Worm (Caenorhabditis elegans) whole organism, late embryonic: ENCODE measurements around the gene Y53F4B.5.

Source experiments
- C08G9.2 ChIP-seq: sonication (generic microtip); optimal IDR thresholded peaks from 2 replicates; lab custom pipeline; 2016; ENCODE audit warnings: mild to moderate bottlenecking, missing genetic modification characterization, moderate library complexity, missing compliant biosample characterization
- C38D4.7 ChIP-seq: fragments of 200-800 bp; sonication (Bioruptor generic); optimal IDR thresholded peaks from 2 replicates; lab custom pipeline; 2018; ENCODE audit warnings: mild to moderate bottlenecking, missing genetic modification characterization, moderate library complexity, missing compliant biosample characterization
- F13H6.1 ChIP-seq: sonication (generic microtip); optimal IDR thresholded peaks from 2 replicates; lab custom pipeline; 2016; ENCODE audit warnings: missing genetic modification characterization, missing compliant biosample characterization
- K02D7.2 ChIP-seq: sonication (generic microtip); optimal IDR thresholded peaks from 2 replicates; lab custom pipeline; 2017; ENCODE audit warnings: mild to moderate bottlenecking, missing genetic modification characterization, missing compliant biosample characterization
- K09A11.1 ChIP-seq: sonication (generic microtip); optimal IDR thresholded peaks from 2 replicates; lab custom pipeline; 2017; ENCODE audit warnings: antibody characterized with exemption, mild to moderate bottlenecking, missing genetic modification characterization, missing compliant biosample characterization; ENCODE audit not compliant: insufficient read depth
- T23F11.4 ChIP-seq: fragments of 200-800 bp; sonication (Bioruptor generic); optimal IDR thresholded peaks from 2 replicates; lab custom pipeline; 2018; ENCODE audit warnings: mild to moderate bottlenecking, missing genetic modification characterization, missing compliant biosample characterization
- Y22D7AL.16 ChIP-seq: sonication (generic microtip); optimal IDR thresholded peaks from 2 replicates; lab custom pipeline; 2016; ENCODE audit warnings: missing genetic modification characterization, missing compliant biosample characterization
- ama-1 ChIP-seq: fragments of 150-350 bp; optimal IDR thresholded peaks from 2 replicates; lab custom pipeline; 2014
- ceh-14 ChIP-seq: sonication (generic microtip); optimal IDR thresholded peaks from 2 replicates; lab custom pipeline; 2016; ENCODE audit warnings: missing genotype, missing genetic modification characterization, missing compliant biosample characterization
- ceh-18 ChIP-seq: sonication (generic microtip); optimal IDR thresholded peaks from 2 replicates; lab custom pipeline; 2016; ENCODE audit warnings: missing genetic modification characterization, missing compliant biosample characterization
- ceh-22 ChIP-seq: sonication (generic microtip); optimal IDR thresholded peaks from 2 replicates; lab custom pipeline; 2017; ENCODE audit warnings: missing biosample characterization, missing genetic modification characterization
- ceh-31 ChIP-seq: sonication (generic microtip); optimal IDR thresholded peaks from 2 replicates; lab custom pipeline; 2016; ENCODE audit warnings: missing genetic modification characterization, missing compliant biosample characterization
- ceh-34 ChIP-seq: sonication (generic microtip); optimal IDR thresholded peaks from 2 replicates; lab custom pipeline; 2016; ENCODE audit warnings: mild to moderate bottlenecking, missing genetic modification characterization, missing compliant biosample characterization
- ceh-48 ChIP-seq: sonication (generic microtip); optimal IDR thresholded peaks from 2 replicates; lab custom pipeline; 2016; ENCODE audit warnings: missing genetic modification characterization, inconsistent platforms, missing compliant biosample characterization
- ceh-9 ChIP-seq: sonication (generic microtip); optimal IDR thresholded peaks from 2 replicates; lab custom pipeline; 2016; ENCODE audit warnings: mild to moderate bottlenecking, missing genetic modification characterization, inconsistent platforms, missing compliant biosample characterization
- che-1 ChIP-seq: sonication (generic microtip); optimal IDR thresholded peaks from 2 replicates; lab custom pipeline; 2016; ENCODE audit warnings: mild to moderate bottlenecking, missing genetic modification characterization, missing compliant biosample characterization
- dmd-4 ChIP-seq: sonication (generic microtip); optimal IDR thresholded peaks from 2 replicates; lab custom pipeline; 2016; ENCODE audit warnings: borderline replicate concordance, missing genetic modification characterization, missing compliant biosample characterization
- dve-1 ChIP-seq: sonication (generic microtip); optimal IDR thresholded peaks from 2 replicates; lab custom pipeline; 2017; ENCODE audit warnings: antibody characterized with exemption, mild to moderate bottlenecking, missing genetic modification characterization, missing compliant biosample characterization
- elt-2 ChIP-seq: sonication (generic microtip); optimal IDR thresholded peaks from 2 replicates; lab custom pipeline; 2016; ENCODE audit warnings: missing genetic modification reagents, missing genetic modification characterization, missing compliant biosample characterization
- ets-4 ChIP-seq: sonication (generic microtip); optimal IDR thresholded peaks from 2 replicates; lab custom pipeline; 2016; ENCODE audit warnings: missing genetic modification characterization, missing compliant biosample characterization
- eyg-1 ChIP-seq: sonication (generic microtip); optimal IDR thresholded peaks from 2 replicates; lab custom pipeline; 2016; ENCODE audit warnings: missing genotype, missing genetic modification characterization, missing compliant biosample characterization
- fax-1 ChIP-seq: sonication (generic microtip); optimal IDR thresholded peaks from 2 replicates; lab custom pipeline; 2016; ENCODE audit warnings: missing genotype, missing genetic modification characterization, missing compliant biosample characterization
- fkh-6 ChIP-seq: sonication (generic microtip); optimal IDR thresholded peaks from 2 replicates; lab custom pipeline; 2016; ENCODE audit warnings: missing genetic modification characterization, missing compliant biosample characterization
- gmeb-2 ChIP-seq: sonication (generic microtip); optimal IDR thresholded peaks from 2 replicates; lab custom pipeline; 2016; ENCODE audit warnings: missing genetic modification characterization, inconsistent platforms, missing compliant biosample characterization
- hlh-15 ChIP-seq: sonication (generic microtip); optimal IDR thresholded peaks from 2 replicates; lab custom pipeline; 2016; ENCODE audit warnings: missing genetic modification characterization, missing compliant biosample characterization
- hlh-6 ChIP-seq: sonication (generic microtip); optimal IDR thresholded peaks from 2 replicates; lab custom pipeline; 2016; ENCODE audit warnings: missing genotype, missing genetic modification characterization, missing compliant biosample characterization
- hlh-8 ChIP-seq: sonication (generic microtip); optimal IDR thresholded peaks from 2 replicates; lab custom pipeline; 2016; ENCODE audit warnings: missing genotype, missing genetic modification characterization, missing compliant biosample characterization
- lin-11 ChIP-seq: fragments of 200-800 bp; sonication (Bioruptor generic); optimal IDR thresholded peaks from 2 replicates; lab custom pipeline; 2018; ENCODE audit warnings: mild to moderate bottlenecking, missing genetic modification characterization, missing compliant biosample characterization
- madf-2 ChIP-seq: sonication (generic microtip); optimal IDR thresholded peaks from 2 replicates; lab custom pipeline; 2017; ENCODE audit warnings: missing genetic modification characterization, missing compliant biosample characterization
- mec-3 ChIP-seq: sonication (generic microtip); optimal IDR thresholded peaks from 2 replicates; lab custom pipeline; 2016; ENCODE audit warnings: borderline replicate concordance, missing genetic modification characterization, missing compliant biosample characterization
- nfya-1 ChIP-seq: sonication (generic microtip); optimal IDR thresholded peaks from 2 replicates; lab custom pipeline; 2017; ENCODE audit warnings: missing genetic modification characterization, mild to moderate bottlenecking, missing compliant biosample characterization, antibody characterized with exemption, moderate library complexity
- nhr-232 ChIP-seq: sonication (generic microtip); optimal IDR thresholded peaks from 2 replicates; lab custom pipeline; 2016; ENCODE audit warnings: missing genetic modification characterization, missing compliant biosample characterization
- npax-4 ChIP-seq: sonication (generic microtip); optimal IDR thresholded peaks from 2 replicates; lab custom pipeline; 2016; ENCODE audit warnings: missing genetic modification characterization, missing compliant biosample characterization
- pag-3 ChIP-seq: sonication (generic microtip); optimal IDR thresholded peaks from 2 replicates; lab custom pipeline; 2016; ENCODE audit warnings: missing compliant biosample characterization, missing genetic modification characterization, borderline replicate concordance
- pat-9 ChIP-seq: fragments of 200-800 bp; sonication (Bioruptor generic); optimal IDR thresholded peaks from 2 replicates; lab custom pipeline; 2018; ENCODE audit warnings: mild to moderate bottlenecking, missing genetic modification characterization, moderate library complexity, missing compliant biosample characterization
- pha-4 ChIP-seq: fragments of 150-350 bp; optimal IDR thresholded peaks from 2 replicates; lab custom pipeline; 2018; ENCODE audit warnings: missing biosample characterization, missing genetic modification reagents, missing genetic modification characterization
- ref-2 ChIP-seq: sonication (generic microtip); optimal IDR thresholded peaks from 2 replicates; lab custom pipeline; 2016; ENCODE audit warnings: missing genetic modification characterization, missing compliant biosample characterization
- rnt-1 ChIP-seq: sonication (generic microtip); optimal IDR thresholded peaks from 2 replicates; lab custom pipeline; 2016; ENCODE audit warnings: missing genetic modification characterization, missing compliant biosample characterization
- sox-2 ChIP-seq: fragments of 200-800 bp; sonication (Bioruptor generic); IDR thresholded peaks from 2 replicates; pipeline ENCODE4 v1.3.6; 2022; ENCODE audit warnings: missing genetic modification reagents, missing genetic modification characterization, missing compliant biosample characterization
- sox-4 ChIP-seq: sonication (generic microtip); optimal IDR thresholded peaks from 2 replicates; lab custom pipeline; 2017; ENCODE audit warnings: mild to moderate bottlenecking, missing genetic modification characterization, inconsistent platforms, missing compliant biosample characterization
- tbx-2 ChIP-seq: sonication (generic microtip); optimal IDR thresholded peaks from 2 replicates; lab custom pipeline; 2016; ENCODE audit warnings: missing genetic modification characterization, missing compliant biosample characterization
- tbx-7 ChIP-seq: sonication (generic microtip); optimal IDR thresholded peaks from 2 replicates; lab custom pipeline; 2016; ENCODE audit warnings: missing genotype, missing genetic modification characterization, missing compliant biosample characterization
- ttx-3 ChIP-seq: sonication (generic microtip); optimal IDR thresholded peaks from 2 replicates; lab custom pipeline; 2016; ENCODE audit warnings: missing genetic modification reagents, missing genetic modification characterization, missing compliant biosample characterization
- unc-3 ChIP-seq, 2 experiments: fragments of 200-800 bp in 1 of 2; sonication (Bioruptor generic) in 1 of 2; sonication (generic microtip) in 1 of 2; conservative IDR thresholded peaks in 1 of 2; optimal IDR thresholded peaks in 1 of 2; 2 replicates each; pipeline versions ENCODE4 v1.3.6 to Lab custom; 2016 to 2022; ENCODE audit warnings: missing compliant biosample characterization in 2 of 2, missing genetic modification characterization in 2 of 2, missing genetic modification reagents in 1 of 2
- unc-42 ChIP-seq: sonication (generic microtip); optimal IDR thresholded peaks from 2 replicates; lab custom pipeline; 2016; ENCODE audit warnings: missing genotype, missing genetic modification characterization, missing compliant biosample characterization
- unc-55 ChIP-seq: sonication (generic microtip); optimal IDR thresholded peaks from 2 replicates; lab custom pipeline; 2017; ENCODE audit warnings: missing biosample characterization, missing genetic modification reagents, missing genetic modification characterization
- zip-5 ChIP-seq: sonication (generic microtip); optimal IDR thresholded peaks from 2 replicates; lab custom pipeline; 2016; ENCODE audit warnings: missing genetic modification characterization, missing compliant biosample characterization
- ztf-16 ChIP-seq: sonication (generic microtip); optimal IDR thresholded peaks from 2 replicates; lab custom pipeline; 2017; ENCODE audit warnings: missing genetic modification characterization, missing compliant biosample characterization

Y53F4B.5 gene

ce11 chrII:14983909-14984308 lies at the start of gene Y53F4B.5:
Gene Y53F4B.5 (minus strand): TSS chrII:14984009.
- TF ChIP-seq ceh-34 (tag; lab: Kevin White, UChicago) (no peak), dmd-4 (tag; lab: Kevin White, UChicago) (no peak), nfya-1 (tag; lab: Kevin White, UChicago) (no peak), che-1 (tag; lab: Kevin White, UChicago) (no peak), ceh-22 (tag; lab: Kevin White, UChicago) (no peak), ceh-48 (no peak), pat-9 (no peak), pha-4 (tag; lab: Kevin White, UChicago) (no peak), eyg-1 (no peak), zip-5 (tag; lab: Kevin White, UChicago) (no peak), ets-4 (tag; lab: Kevin White, UChicago) (no peak), hlh-15 (no peak), pag-3 (tag; lab: Kevin White, UChicago) (no peak), tbx-7 (tag; lab: Kevin White, UChicago) (no peak), ceh-31 (no peak), npax-4 (tag; lab: Kevin White, UChicago) (no peak), C38D4.7 (GFP tag; lab: Kevin White, UChicago) (no peak), fkh-6 (no peak), ref-2 (tag; lab: Kevin White, UChicago) (no peak)
- TF ChIP-seq, all 69 proteins: peak for 0

DNA sequence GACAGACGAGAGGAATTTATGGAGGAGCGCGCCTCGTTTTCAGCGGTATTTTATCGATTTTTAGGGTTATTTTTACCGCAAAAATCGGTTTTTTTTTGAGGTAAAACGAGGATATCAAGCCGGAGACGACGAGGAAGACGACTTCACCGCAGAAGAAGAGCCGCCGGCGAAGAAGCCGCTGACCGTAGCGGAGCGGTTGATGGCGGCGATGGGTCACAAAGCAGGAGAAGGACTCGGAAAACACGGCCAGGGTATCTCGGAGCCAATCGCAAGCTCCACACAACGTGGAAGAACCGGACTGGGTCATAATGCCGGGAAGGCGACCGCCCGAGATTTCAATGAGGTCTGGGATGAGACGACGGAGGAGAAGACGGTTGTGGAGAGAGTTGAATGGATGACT lies 42.6 kb upstream of the Y53F4B.5 start:
- TF ChIP-seq ztf-16 (tag; lab: Kevin White, UChicago) (no peak), lin-11 (tag; lab: Kevin White, UChicago) (no peak), unc-55 (GFP tag; lab: Kevin White, UChicago) (no peak), hlh-6 (no peak), eyg-1 (no peak)

DNA sequence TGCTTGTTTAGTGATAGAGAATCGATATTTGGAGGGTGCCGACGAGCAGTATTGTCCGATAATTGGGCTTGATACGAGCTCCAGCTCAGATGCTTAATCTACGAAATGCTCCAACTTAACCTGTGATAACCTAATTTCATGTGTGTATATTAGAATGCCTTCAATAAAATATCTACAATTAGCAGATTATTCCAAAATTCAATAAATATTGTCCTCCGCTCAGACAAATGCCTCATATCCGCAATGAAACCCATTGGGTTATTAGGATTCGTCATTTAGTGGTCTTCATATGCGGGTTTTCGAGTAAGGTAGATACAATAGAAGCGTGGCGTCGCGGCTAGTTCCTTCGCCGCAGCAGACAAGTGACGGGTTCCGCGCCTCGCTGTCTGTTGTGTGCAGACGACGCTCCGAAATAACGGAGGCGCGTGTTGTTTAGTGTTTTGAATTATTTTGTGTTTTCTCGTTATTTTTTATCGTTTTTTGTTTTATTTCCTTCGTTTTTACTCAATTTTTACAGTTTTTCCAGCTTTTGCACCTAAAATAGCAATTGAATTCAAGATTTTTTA lies 41.9 kb upstream of the Y53F4B.5 start, which contains the start of gene cmtr-1:
TSS of gene cmtr-1 (plus strand) at position 516 of the 566 bp plus-strand sequence.
- no peak for TF ChIP-seq mec-3 (tag; lab: Kevin White, UChicago)
- peak; percentile 47 for TF ChIP-seq unc-42 (tag; lab: Kevin White, UChicago)
- peak; percentile 14 for TF ChIP-seq C08G9.2 (tag; lab: Kevin White, UChicago)
- TF ChIP-seq fax-1 = no peak
- no peak for TF ChIP-seq hlh-8 (tag; lab: Kevin White, UChicago)
- TF ChIP-seq Y22D7AL.16 (tag; lab: Kevin White, UChicago) = peak; percentile 8
- TF ChIP-seq K02D7.2 (tag; lab: Kevin White, UChicago) = no peak
- TF ChIP-seq ceh-18 (tag; lab: Kevin White, UChicago) = peak; percentile 82
- peak; percentile 36 for TF ChIP-seq ets-4 (tag; lab: Kevin White, UChicago)
- TF ChIP-seq rnt-1 = peak; percentile 72
- TF ChIP-seq nhr-232 = no peak
- no peak for TF ChIP-seq sox-4 (tag; lab: Kevin White, UChicago)
- TF ChIP-seq madf-2 (tag; lab: Kevin White, UChicago) = peak; percentile 68
- peak; percentile 4 for TF ChIP-seq K09A11.1
- TF ChIP-seq ref-2 (tag; lab: Kevin White, UChicago) = peak; percentile 77
- no peak for TF ChIP-seq tbx-7 (tag; lab: Kevin White, UChicago)
- TF ChIP-seq ztf-16 (tag; lab: Kevin White, UChicago) = peak; percentile 96
- TF ChIP-seq nfya-1 (tag; lab: Kevin White, UChicago) = peak; percentile 78
- TF ChIP-seq ceh-34 (tag; lab: Kevin White, UChicago) = peak; percentile 43
- TF ChIP-seq ttx-3 (tag; lab: Kevin White, UChicago) = no peak
- TF ChIP-seq F13H6.1 (tag; lab: Kevin White, UChicago) = no peak
- peak; percentile 48 for TF ChIP-seq ceh-31
- peak; percentile 12 for TF ChIP-seq T23F11.4
- no peak for TF ChIP-seq ceh-14 (tag; lab: Kevin White, UChicago)
- TF ChIP-seq ceh-9 (tag; lab: Kevin White, UChicago) = no peak
- peak; percentile 78 for TF ChIP-seq dve-1 (tag; lab: Kevin White, UChicago)
- peak; percentile 90 for TF ChIP-seq ama-1
- no peak for TF ChIP-seq hlh-15
- peak; percentile 59 for TF ChIP-seq elt-2 (tag; lab: Kevin White, UChicago)
- peak; percentile 62 for TF ChIP-seq tbx-2 (tag; lab: Kevin White, UChicago)
- no peak for TF ChIP-seq gmeb-2 (tag; lab: Kevin White, UChicago)
- no peak for TF ChIP-seq unc-3 (GFP tag; conservative IDR thresholded peaks at IDR 0.05; lab: Robert Waterston, UW)
- TF ChIP-seq unc-3 (tag; optimal IDR thresholded peaks at IDR 0.05; lab: Kevin White, UChicago) = peak; percentile 39
- no peak for TF ChIP-seq sox-2
